Fruit fly (Drosophila melanogaster): ENCODE results near the gene CG16820.

CG16820 gene

DNA sequence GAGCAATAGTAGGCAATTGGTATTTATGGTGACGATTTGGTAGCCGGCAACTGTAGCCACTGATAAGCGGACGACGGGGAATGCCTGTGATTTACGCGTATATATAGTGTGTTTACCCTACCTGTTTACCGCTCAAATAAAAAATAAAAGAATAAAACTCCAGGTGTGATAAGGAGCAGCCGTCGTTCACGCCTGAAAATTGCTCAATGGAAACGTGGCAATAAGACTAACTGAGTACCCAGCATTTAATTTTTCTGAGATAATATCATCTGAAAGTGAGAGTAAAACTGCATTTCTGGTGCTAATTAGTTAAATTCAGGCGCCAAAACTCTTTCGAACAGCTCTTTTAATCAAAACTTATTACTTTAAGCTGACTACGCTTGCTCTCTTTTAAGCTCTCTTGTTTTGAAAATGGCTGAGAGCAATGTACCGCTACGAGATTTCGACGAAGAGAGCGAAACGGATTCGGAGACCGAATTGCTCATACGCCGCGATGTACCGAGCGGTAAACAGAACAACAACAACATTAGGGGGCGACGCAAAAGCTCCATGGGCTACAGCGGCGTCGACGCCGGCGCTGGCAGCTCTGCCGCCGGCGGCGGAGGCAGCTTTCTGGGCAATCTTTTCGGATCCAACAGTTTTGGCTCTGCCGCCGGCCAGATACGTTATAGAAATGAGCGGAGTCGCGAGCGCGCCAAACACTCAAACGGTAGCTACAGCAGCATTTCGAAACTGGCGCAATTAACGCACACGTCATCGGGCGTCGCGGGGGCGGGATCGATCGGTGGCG lies 44.4 kb downstream of the CG16820 start (continued):
- TF ChIP-seq Sry-β (GFP tag; optimal IDR thresholded peaks at IDR 0.05) (no peak), CG4730 (GFP tag; IDR thresholded peaks at IDR 0.05) (no peak), mirr (GFP tag; optimal IDR thresholded peaks at IDR 0.05) (peak; percentile 91), tio (GFP tag; optimal IDR thresholded peaks at IDR 0.05) (no peak), Myb (GFP tag; optimal IDR thresholded peaks at IDR 0.05) (no peak), knrl (GFP tag; IDR thresholded peaks at IDR 0.05; ENCODE audit: partially characterized antibody) (no peak; the same call in 2 of the 3 replicates), zen2 (GFP tag; IDR thresholded peaks at IDR 0.05; ENCODE audit: partially characterized antibody) (peak; percentile 18; the same call in 1 of the 3 replicates), Pdp1 (GFP tag; optimal IDR thresholded peaks at IDR 0.05) (peak in 1 of 2 experiments; percentile 51), scrt (GFP tag; optimal IDR thresholded peaks at IDR 0.05) (peak; percentile 89), BEAF-32 (GFP tag; optimal IDR thresholded peaks at IDR 0.05) (no peak), CG14667 (GFP tag; IDR thresholded peaks at IDR 0.05) (no peak), ttk (GFP tag; IDR thresholded peaks at IDR 0.05) (no peak), CG7556 (GFP tag; optimal IDR thresholded peaks at IDR 0.05) (peak; percentile 55), cad (GFP tag; optimal IDR thresholded peaks at IDR 0.05) (no peak), Abd-B (GFP tag; optimal IDR thresholded peaks at IDR 0.05) (no peak), bcd (GFP tag; optimal IDR thresholded peaks at IDR 0.05) (peak; percentile 61), disco-r (GFP tag; optimal IDR thresholded peaks at IDR 0.05) (peak; percentile 65), zen (tag; optimal IDR thresholded peaks at IDR 0.05) (no peak), gsb (GFP tag; IDR thresholded peaks at IDR 0.05) (peak; percentile 63), CG11456 (GFP tag; IDR thresholded peaks at IDR 0.05) (no peak), Six4 (GFP tag; optimal IDR thresholded peaks at IDR 0.05) (no peak), CG16815 (GFP tag; optimal IDR thresholded peaks at IDR 0.05) (no peak), pros (GFP tag; optimal IDR thresholded peaks at IDR 0.05) (no peak), CG10654 (GFP tag; optimal IDR thresholded peaks at IDR 0.05) (peak; percentile 16), CG8281 (tag; optimal IDR thresholded peaks at IDR 0.05) (peak; percentile 69), Gug (GFP tag; IDR thresholded peaks at IDR 0.05) (no peak), Dref (GFP tag; IDR thresholded peaks at IDR 0.05) (no peak), CG10543 (GFP tag; optimal IDR thresholded peaks at IDR 0.05) (peak; percentile 86), schlank (tag; optimal IDR thresholded peaks at IDR 0.05) (peak; percentile 91), usp (GFP tag; optimal IDR thresholded peaks at IDR 0.05) (no peak), lab (GFP tag; optimal IDR thresholded peaks at IDR 0.05) (peak; percentile 92), CG8765 (GFP tag; IDR thresholded peaks at IDR 0.05) (peak; percentile 20; the same call in 1 of the 2 replicates), CG12071 (GFP tag; optimal IDR thresholded peaks at IDR 0.05) (peak; percentile 96), NC2α (GFP tag; optimal IDR thresholded peaks at IDR 0.05) (peak; percentile 65), mld (GFP tag; IDR thresholded peaks at IDR 0.05; ENCODE audit: partially characterized antibody) (no peak), chm (GFP tag; IDR thresholded peaks at IDR 0.05) (no peak; the same call in 1 of the 2 replicates), Lhr (GFP tag; optimal IDR thresholded peaks at IDR 0.05) (peak; percentile 38), CG18262 (tag; optimal IDR thresholded peaks at IDR 0.05) (peak; percentile 48), CG16813 (GFP tag; IDR thresholded peaks at IDR 0.05; ENCODE audit: partially characterized antibody) (0 out of 3 replicates have a peak, but pooled peaks have one; percentile 29), Sox102F (GFP tag; optimal IDR thresholded peaks at IDR 0.05) (peak; percentile 72), CG2678 (tag; optimal IDR thresholded peaks at IDR 0.05) (peak; percentile 92), crp (GFP tag; optimal IDR thresholded peaks at IDR 0.05) (no peak), CG11560 (tag; IDR thresholded peaks at IDR 0.05) (no peak), CoRest (tag; optimal IDR thresholded peaks at IDR 0.05) (peak; percentile 61), CG5245 (GFP tag; optimal IDR thresholded peaks at IDR 0.05) (no peak), fd3F (GFP tag; optimal IDR thresholded peaks at IDR 0.05) (peak; percentile 83), ash1 (GFP tag; optimal IDR thresholded peaks at IDR 0.05) (peak; percentile 74), CG17359 (tag; optimal IDR thresholded peaks at IDR 0.05) (peak; percentile 88)

Data from whole organism, embryonic.